Worm (Caenorhabditis elegans) whole organism, L2 larva: ENCODE data around the gene ZK836.3.

Experiments
- C34F6.9 ChIP-seq: fragments of 150-350 bp; optimal IDR thresholded peaks from 2 replicates; lab custom pipeline; 2014; ENCODE audit warnings: missing biosample characterization, missing genetic modification characterization
- F13H6.1 ChIP-seq: sonication (generic microtip); optimal IDR thresholded peaks from 2 replicates; lab custom pipeline; 2016; ENCODE audit warnings: missing genetic modification characterization, missing compliant biosample characterization
- R02D3.7 ChIP-seq: fragments of 150-350 bp; optimal IDR thresholded peaks from 2 replicates; lab custom pipeline; 2014; ENCODE audit warnings: missing biosample characterization, missing genetic modification characterization
- alr-1 ChIP-seq: fragments of 150-350 bp; optimal IDR thresholded peaks from 2 replicates; lab custom pipeline; 2014; ENCODE audit warnings: missing biosample characterization, missing genetic modification characterization
- ama-1 ChIP-seq: fragments of 150-350 bp; optimal IDR thresholded peaks from 2 replicates; lab custom pipeline; 2018; ENCODE audit warnings: inconsistent platforms
- blmp-1 ChIP-seq: sonication (generic microtip); optimal IDR thresholded peaks from 2 replicates; lab custom pipeline; 2017; ENCODE audit warnings: missing genetic modification characterization, mild to moderate bottlenecking, missing compliant biosample characterization, antibody characterized with exemption, moderate library complexity; ENCODE audit not compliant: insufficient read depth
- ceh-16 ChIP-seq: fragments of 150-350 bp; optimal IDR thresholded peaks from 2 replicates; lab custom pipeline; 2014; ENCODE audit warnings: missing biosample characterization, missing genetic modification characterization
- crh-2 ChIP-seq: sonication (generic microtip); optimal IDR thresholded peaks from 2 replicates; lab custom pipeline; 2017; ENCODE audit warnings: missing biosample characterization, missing genetic modification characterization
- dmd-4 ChIP-seq: sonication (generic microtip); optimal IDR thresholded peaks from 2 replicates; lab custom pipeline; 2017; ENCODE audit warnings: missing biosample characterization, missing genetic modification characterization
- elt-1 ChIP-seq: fragments of 150-350 bp; optimal IDR thresholded peaks from 2 replicates; lab custom pipeline; 2014; ENCODE audit warnings: missing biosample characterization, missing genetic modification characterization
- elt-3 ChIP-seq: sonication (generic microtip); optimal IDR thresholded peaks from 2 replicates; lab custom pipeline; 2017; ENCODE audit warnings: missing biosample characterization, missing genetic modification characterization
- fos-1 ChIP-seq: fragments of 150-350 bp; optimal IDR thresholded peaks from 2 replicates; lab custom pipeline; 2014; ENCODE audit warnings: missing biosample characterization, missing genetic modification characterization
- gmeb-1 ChIP-seq: fragments of 150-350 bp; optimal IDR thresholded peaks from 2 replicates; lab custom pipeline; 2014; ENCODE audit warnings: missing biosample characterization, missing genetic modification characterization
- lin-11 ChIP-seq: fragments of 150-350 bp; sonication (generic microtip); optimal IDR thresholded peaks from 2 replicates; lab custom pipeline; 2014; ENCODE audit warnings: missing biosample characterization, missing genetic modification characterization, inconsistent platforms, mixed read lengths
- lin-13 ChIP-seq: fragments of 150-350 bp; optimal IDR thresholded peaks from 2 replicates; lab custom pipeline; 2014; ENCODE audit warnings: missing biosample characterization, missing genetic modification reagents, missing genetic modification characterization
- lin-39 ChIP-seq: fragments of 150-350 bp; optimal IDR thresholded peaks from 2 replicates; lab custom pipeline; 2014; ENCODE audit warnings: missing biosample characterization, missing genetic modification reagents, missing genetic modification characterization
- lsy-2 ChIP-seq, 2 experiments: fragments of 150-350 bp in 1 of 2; sonication (generic microtip) in 1 of 2; optimal IDR thresholded peaks; 2 replicates each; lab custom pipeline; 2014 to 2017; ENCODE audit warnings: missing biosample characterization in 2 of 2, missing genetic modification characterization in 2 of 2
- mab-5 ChIP-seq: fragments of 150-350 bp; optimal IDR thresholded peaks from 2 replicates; lab custom pipeline; 2014; ENCODE audit warnings: missing biosample characterization, missing genetic modification characterization
- mbf-1 ChIP-seq: sonication (generic microtip); optimal IDR thresholded peaks from 2 replicates; lab custom pipeline; 2017; ENCODE audit warnings: missing biosample characterization, missing genetic modification characterization
- mdl-1 ChIP-seq, 2 experiments: fragments of 150-350 bp in 1 of 2; sonication (generic microtip) in 1 of 2; optimal IDR thresholded peaks; 2 replicates each; lab custom pipeline; 2017; ENCODE audit warnings: missing biosample characterization in 2 of 2, missing genetic modification characterization in 2 of 2
- nhr-11 ChIP-seq: fragments of 150-350 bp; optimal IDR thresholded peaks from 2 replicates; lab custom pipeline; 2014; ENCODE audit warnings: missing biosample characterization, missing genetic modification characterization
- nhr-12 ChIP-seq: fragments of 150-350 bp; optimal IDR thresholded peaks from 2 replicates; lab custom pipeline; 2014; ENCODE audit warnings: missing biosample characterization, missing genetic modification characterization
- nhr-129 ChIP-seq: fragments of 150-350 bp; optimal IDR thresholded peaks from 2 replicates; lab custom pipeline; 2014; ENCODE audit warnings: missing biosample characterization, missing genetic modification characterization
- nhr-21 ChIP-seq: fragments of 150-350 bp; optimal IDR thresholded peaks from 2 replicates; lab custom pipeline; 2014; ENCODE audit warnings: missing biosample characterization, missing genetic modification characterization
- nhr-23 ChIP-seq: fragments of 150-350 bp; optimal IDR thresholded peaks from 2 replicates; lab custom pipeline; 2014; ENCODE audit warnings: missing biosample characterization, missing genetic modification reagents, missing genetic modification characterization
- nhr-237 ChIP-seq: fragments of 150-350 bp; optimal IDR thresholded peaks from 2 replicates; lab custom pipeline; 2014; ENCODE audit warnings: missing biosample characterization, missing genetic modification characterization
- nhr-6 ChIP-seq: fragments of 150-350 bp; optimal IDR thresholded peaks from 2 replicates; lab custom pipeline; 2014; ENCODE audit warnings: missing biosample characterization, missing genetic modification characterization
- nhr-77 ChIP-seq: fragments of 150-350 bp; optimal IDR thresholded peaks from 2 replicates; lab custom pipeline; 2014; ENCODE audit warnings: missing biosample characterization, missing genetic modification characterization
- peb-1 ChIP-seq: fragments of 150-350 bp; optimal IDR thresholded peaks from 2 replicates; lab custom pipeline; 2014; ENCODE audit warnings: missing biosample characterization, missing genetic modification characterization
- sem-4 ChIP-seq: fragments of 150-350 bp; optimal IDR thresholded peaks from 2 replicates; lab custom pipeline; 2014; ENCODE audit warnings: missing biosample characterization, missing genetic modification reagents, missing genetic modification characterization
- skn-1 ChIP-seq: sonication (generic microtip); optimal IDR thresholded peaks from 2 replicates; lab custom pipeline; 2017; ENCODE audit warnings: missing biosample characterization, missing genetic modification characterization
- sma-3 ChIP-seq: sonication (generic microtip); optimal IDR thresholded peaks from 2 replicates; lab custom pipeline; 2016; ENCODE audit warnings: missing genetic modification reagents, missing genetic modification characterization, missing compliant biosample characterization
- sma-9 ChIP-seq, 2 experiments: fragments of 150-350 bp in 1 of 2; sonication (generic microtip) in 1 of 2; optimal IDR thresholded peaks; 2 replicates each; lab custom pipeline; 2014 to 2016; ENCODE audit warnings: missing genetic modification characterization in 2 of 2, mild to moderate bottlenecking in 1 of 2, missing biosample characterization in 1 of 2, missing compliant biosample characterization in 1 of 2, missing genetic modification reagents in 1 of 2, moderate library complexity in 1 of 2
- snpc-4 ChIP-seq: fragments of 150-350 bp; optimal IDR thresholded peaks from 2 replicates; lab custom pipeline; 2014; ENCODE audit warnings: missing biosample characterization, missing genetic modification characterization
- unc-55 ChIP-seq: fragments of 150-350 bp; sonication (generic microtip); optimal IDR thresholded peaks from 3 replicates; lab custom pipeline; 2014; ENCODE audit warnings: missing biosample characterization, missing genetic modification reagents, missing genetic modification characterization
- unc-62 ChIP-seq: fragments of 150-350 bp; optimal IDR thresholded peaks from 2 replicates; lab custom pipeline; 2014; ENCODE audit warnings: missing biosample characterization, missing genetic modification reagents, missing genetic modification characterization
- zag-1 ChIP-seq: fragments of 150-350 bp; optimal IDR thresholded peaks from 2 replicates; lab custom pipeline; 2014; ENCODE audit warnings: missing biosample characterization, missing genetic modification characterization
- ztf-11 ChIP-seq: sonication (generic microtip); optimal IDR thresholded peaks from 2 replicates; lab custom pipeline; 2017; ENCODE audit warnings: missing biosample characterization, missing genetic modification characterization
- ztf-4 ChIP-seq: fragments of 150-350 bp; optimal IDR thresholded peaks from 2 replicates; lab custom pipeline; 2014; ENCODE audit warnings: missing biosample characterization, missing genetic modification characterization

The ZK836.3 gene

ce11 chrV:12153784-12154183, 42.0 kb downstream of the ZK836.3 start:
- TF ChIP-seq ztf-11 (tag; lab: Kevin White, UChicago) (no peak), fos-1 (tag; lab: Kevin White, UChicago) (no peak), sma-3 (no peak), ztf-4 (no peak), skn-1 (no peak), crh-2 (tag; lab: Kevin White, UChicago) (no peak), peb-1 (tag; lab: Kevin White, UChicago) (no peak), nhr-77 (tag; lab: Kevin White, UChicago) (no peak), nhr-237 (no peak), snpc-4 (no peak), ceh-16 (tag; lab: Kevin White, UChicago) (no peak), F13H6.1 (tag; lab: Kevin White, UChicago) (no peak), nhr-11 (tag; lab: Kevin White, UChicago) (no peak), lin-11 (no peak), nhr-23 (tag; lab: Kevin White, UChicago) (no peak), nhr-21 (tag; lab: Kevin White, UChicago) (no peak), nhr-6 (no peak)

ce11 chrV:12152857-12153256, 42.9 kb downstream of the ZK836.3 start, which contains the start of gene C27A7.8:
TSS of gene C27A7.8 (plus strand) at chrV:12153157.
- TF ChIP-seq sem-4 (tag; lab: Kevin White, UChicago) (no peak), sma-9 (GFP tag; optimal IDR thresholded peaks at IDR 0.05; lab: Kevin White, UChicago) (no peak), sma-9 (tag; optimal IDR thresholded peaks at IDR 0.05; lab: Kevin White, UChicago) (no peak), mab-5 (tag; lab: Kevin White, UChicago) (no peak), lin-39 (tag; lab: Kevin White, UChicago) (no peak), mdl-1 (tag; optimal IDR thresholded peaks at IDR 0.05; lab: Kevin White, UChicago) (no peak), nhr-237 (no peak), blmp-1 (no peak), unc-62 (GFP tag; lab: Kevin White, UChicago) (no peak), ztf-11 (tag; lab: Kevin White, UChicago) (no peak), zag-1 (no peak), mbf-1 (tag; lab: Kevin White, UChicago) (no peak), snpc-4 (no peak), unc-55 (GFP tag; lab: Kevin White, UChicago) (no peak), alr-1 (no peak), lin-11 (no peak), lsy-2 (tag; optimal IDR thresholded peaks at IDR 0.05; lab: Kevin White, UChicago) (no peak), dmd-4 (tag; lab: Kevin White, UChicago) (no peak), gmeb-1 (tag; lab: Kevin White, UChicago) (no peak), nhr-21 (tag; lab: Kevin White, UChicago) (no peak)

ce11 chrV:12150607-12151006, 45.1 kb downstream of the ZK836.3 start, which contains the start of gene che-11:
TSS of gene che-11 (minus strand) at chrV:12150707.
- TF ChIP-seq alr-1 (no peak), peb-1 (tag; lab: Kevin White, UChicago) (no peak), sma-3 (no peak), dmd-4 (tag; lab: Kevin White, UChicago) (no peak), nhr-77 (tag; lab: Kevin White, UChicago) (no peak), gmeb-1 (tag; lab: Kevin White, UChicago) (no peak), lin-13 (GFP tag; lab: Kevin White, UChicago) (no peak), elt-3 (tag; lab: Kevin White, UChicago) (no peak), zag-1 (no peak), elt-1 (tag; lab: Kevin White, UChicago) (no peak), C34F6.9 (no peak), nhr-237 (no peak), R02D3.7 (no peak), ama-1 (no peak), nhr-12 (tag; lab: Kevin White, UChicago) (no peak), mbf-1 (tag; lab: Kevin White, UChicago) (no peak), nhr-129 (tag; lab: Kevin White, UChicago) (no peak)
